Fruit fly (Drosophila melanogaster) S2 (cell line): ENCODE data around the gene Rab3-GEF.

ENCODE experiments used
- CG8478 ChIP-seq: fragments of >200 bp; optimal IDR thresholded peaks from 2 replicates; lab custom pipeline; 2018
- CTCF ChIP-seq, 2 experiments: fragments of >200 bp; optimal IDR thresholded peaks; 2 replicates each; lab custom pipeline; 2018

dm6 chrX:15066374-15067057 lies 23.0 kb upstream of the Rab3-GEF start, which contains the start of the genes opm and dob:
- TF ChIP-seq CG8478 (lab: Kevin White, UChicago) (no peak), CTCF (optimal IDR thresholded peaks at IDR 0.05; lab: Kevin White, UChicago) (no peak)
